Fruit fly (Drosophila melanogaster): ENCODE measurements around the gene Flad2.

- no peak for TF ChIP-seq CG8478 (optimal IDR thresholded peaks at IDR 0.05)
- no peak for TF ChIP-seq CTCF (optimal IDR thresholded peaks at IDR 0.05)
Observed at dm6 chr2L:13367378-13367777, 44.9 kb upstream of the Flad2 start, which contains the start of gene Tap42.

Data from S2 (cell line).